Fruit fly (Drosophila melanogaster) whole organism, adult: ENCODE measurements around the gene tctn.

ENCODE experiments used
- CG14711 ChIP-seq: fragments of 200-800 bp; sonication (Bioruptor generic); optimal IDR thresholded peaks from 2 replicates; lab custom pipeline; 2018; ENCODE audit warnings: missing biosample characterization, mild to moderate bottlenecking, missing genetic modification characterization, moderate library complexity
- CG33017 ChIP-seq: fragments of 200-800 bp; sonication (Bioruptor generic); optimal IDR thresholded peaks from 2 replicates; lab custom pipeline; 2018; ENCODE audit warnings: missing biosample characterization, mild to moderate bottlenecking, missing genetic modification characterization, moderate library complexity
- CG5204 ChIP-seq: fragments of 200-800 bp; sonication (Bioruptor generic); optimal IDR thresholded peaks from 2 replicates; lab custom pipeline; 2016; ENCODE audit warnings: missing biosample characterization, missing genetic modification characterization
- CG7045 ChIP-seq: fragments of 200-800 bp; sonication (Bioruptor generic); optimal IDR thresholded peaks from 2 replicates; lab custom pipeline; 2017; ENCODE audit warnings: missing biosample characterization, mild to moderate bottlenecking, missing genetic modification characterization
- Clk ChIP-seq: fragments of 200-800 bp; sonication (Bioruptor generic); optimal IDR thresholded peaks from 2 replicates; lab custom pipeline; 2017; ENCODE audit warnings: missing biosample characterization, missing genetic modification characterization
- cic ChIP-seq: fragments of 200-800 bp; sonication (Bioruptor generic); optimal IDR thresholded peaks from 2 replicates; lab custom pipeline; 2017; ENCODE audit warnings: missing biosample characterization, mild to moderate bottlenecking, missing genetic modification characterization, moderate library complexity
- cnc ChIP-seq, 2 experiments: fragments of >200 bp; optimal IDR thresholded peaks; 2 replicates each; lab custom pipeline; 2017
- kay ChIP-seq: fragments of 200-800 bp; sonication (Bioruptor generic); peaks from one replicate; lab custom pipeline; 2016; ENCODE audit warnings: missing biosample characterization, missing genetic modification characterization, borderline replicate concordance
- tj ChIP-seq: fragments of 200-800 bp; sonication (Bioruptor generic); optimal IDR thresholded peaks from 3 replicates; lab custom pipeline; 2017; ENCODE audit warnings: missing biosample characterization, mild to moderate bottlenecking, missing genetic modification characterization, moderate library complexity

- TF ChIP-seq Clk (GFP tag; lab: Kevin White, UChicago) (no peak), kay (GFP tag; lab: Kevin White, UChicago) (no peak), cnc (optimal IDR thresholded peaks at IDR 0.05; lab: Kevin White, UChicago) (no peak), CG7045 (GFP tag; lab: Kevin White, UChicago) (no peak), CG14711 (tag; lab: Kevin White, UChicago) (no peak), CG5204 (GFP tag; lab: Kevin White, UChicago) (no peak), cic (GFP tag; lab: Kevin White, UChicago) (no peak), CG33017 (no peak), tj (GFP tag; lab: Kevin White, UChicago) (peak; percentile 84)
These were observed 30.2 kb downstream of the tctn start, which contains the start of gene stai for dm6 chr2L:6100202-6100689.
